Fruit fly (Drosophila melanogaster): ENCODE measurements around the gene CG12099.

DNA sequence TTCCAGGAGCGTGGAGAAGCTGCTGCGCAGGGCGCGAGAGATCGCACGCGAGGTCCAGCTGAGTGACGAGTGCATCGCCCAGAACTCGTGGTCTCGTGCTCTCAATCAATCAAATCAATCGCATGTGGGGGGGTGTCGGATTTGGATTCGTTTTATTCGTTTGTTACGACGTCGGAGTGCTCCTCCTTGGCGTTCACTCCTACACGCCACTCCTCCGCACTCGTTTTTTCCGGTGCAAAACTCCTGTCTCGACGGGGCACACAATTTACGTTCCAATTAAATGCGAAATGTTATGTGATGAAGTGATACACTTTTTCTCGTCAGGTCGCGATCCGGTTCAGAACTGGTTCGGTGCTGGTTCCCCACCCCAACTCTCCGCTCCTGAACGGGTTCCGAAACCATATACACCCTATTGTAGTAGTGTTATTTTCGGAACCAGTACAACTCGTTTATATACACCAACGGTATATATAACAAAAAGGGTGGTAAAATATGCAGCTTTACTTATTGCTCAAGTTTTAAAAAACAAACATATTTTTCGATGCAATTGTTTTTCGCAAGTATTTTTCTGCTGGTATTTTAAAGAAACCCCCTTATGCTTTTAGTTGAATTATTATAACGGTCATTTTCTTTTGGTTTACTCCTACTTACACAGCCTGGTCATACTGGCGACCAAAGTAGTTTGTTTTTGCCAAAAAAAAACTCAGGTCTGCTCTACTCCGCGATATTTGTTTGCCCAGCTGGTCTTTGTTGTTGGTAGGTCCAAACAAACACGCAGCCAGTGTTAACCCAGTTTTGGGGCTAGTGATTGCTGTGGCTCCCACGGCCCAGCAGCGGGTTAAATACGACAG, 21.6 kb downstream of the CG12099 start, which contains the start of the genes CG12091 and pns:
- no peak for TF ChIP-seq CG30431 (GFP tag; optimal IDR thresholded peaks at IDR 0.05)
- TF ChIP-seq CG15269 (tag; optimal IDR thresholded peaks at IDR 0.05) = peak; percentile 66
- TF ChIP-seq Dip2 (GFP tag; IDR thresholded peaks at IDR 0.05) = no peak
- no peak for TF ChIP-seq prd (optimal IDR thresholded peaks at IDR 0.05)
- TF ChIP-seq prd (GFP tag; IDR thresholded peaks at IDR 0.05) = peak; percentile 68
- TF ChIP-seq Hmr (GFP tag; optimal IDR thresholded peaks at IDR 0.05) = peak; percentile 77
- TF ChIP-seq abd-A (tag; optimal IDR thresholded peaks at IDR 0.05) = peak; percentile 89
- no peak for TF ChIP-seq CG15073 (GFP tag; optimal IDR thresholded peaks at IDR 0.05)
- TF ChIP-seq Hr39 (optimal IDR thresholded peaks at IDR 0.05) = no peak
- peak; percentile 62 for TF ChIP-seq CrebB (tag; optimal IDR thresholded peaks at IDR 0.05)
- 0 out of 3 replicates have a peak, but pooled peaks have one; percentile 31 for TF ChIP-seq ken (GFP tag; IDR thresholded peaks at IDR 0.05)
- TF ChIP-seq gsb-n (tag; optimal IDR thresholded peaks at IDR 0.05) = peak; percentile 68
- no peak for TF ChIP-seq CG11504 (tag; optimal IDR thresholded peaks at IDR 0.05)
- no peak for TF ChIP-seq tup (GFP tag; optimal IDR thresholded peaks at IDR 0.05)
